Fruit fly (Drosophila melanogaster): ENCODE data around the gene CG12795.

Gene CG12795

dm6 chr2L:3440322-3440721 lies 11.9 kb upstream of the CG12795 start:
- no peak for TF ChIP-seq TFAM (GFP tag; optimal IDR thresholded peaks at IDR 0.05)
- peak; percentile 21 for TF ChIP-seq CG9437 (GFP tag; optimal IDR thresholded peaks at IDR 0.05)
- TF ChIP-seq klu (GFP tag; IDR thresholded peaks at IDR 0.05) = peak; percentile 36; the same call in 1 of the 2 replicates
- peak; percentile 38 for TF ChIP-seq disco-r (GFP tag; optimal IDR thresholded peaks at IDR 0.05)
- TF ChIP-seq CG18619 (GFP tag; optimal IDR thresholded peaks at IDR 0.05) = peak; percentile 8
- peak; percentile 48; the same call in 1 of the 2 replicates for TF ChIP-seq CG11696 (GFP tag; IDR thresholded peaks at IDR 0.05)
- no peak for TF ChIP-seq CG9797 (GFP tag; optimal IDR thresholded peaks at IDR 0.05)
- TF ChIP-seq mam (GFP tag; optimal IDR thresholded peaks at IDR 0.05) = peak; percentile 27
- peak; percentile 69 for TF ChIP-seq ara (GFP tag; IDR thresholded peaks at IDR 0.05)
- no peak for TF ChIP-seq kni (GFP tag; optimal IDR thresholded peaks at IDR 0.05)
- no peak for TF ChIP-seq CG10147 (GFP tag; optimal IDR thresholded peaks at IDR 0.05)
- peak; percentile 65 for TF ChIP-seq CG17829 (tag; optimal IDR thresholded peaks at IDR 0.05)
- TF ChIP-seq CG6254 (GFP tag; optimal IDR thresholded peaks at IDR 0.05) = peak; percentile 65
- peak; percentile 58 for TF ChIP-seq ssp (GFP tag; IDR thresholded peaks at IDR 0.05)
- TF ChIP-seq D19B (GFP tag; optimal IDR thresholded peaks at IDR 0.05) = no peak
- no peak for TF ChIP-seq pfk (GFP tag; optimal IDR thresholded peaks at IDR 0.05)
- TF ChIP-seq CG11456 (GFP tag; IDR thresholded peaks at IDR 0.05) = peak; percentile 74; the same call in 1 of the 3 replicates
- TF ChIP-seq Mrtf (GFP tag; IDR thresholded peaks at IDR 0.05) = peak; percentile 80
- peak; percentile 41 for TF ChIP-seq Atf-2 (GFP tag; optimal IDR thresholded peaks at IDR 0.05)
- TF ChIP-seq pan (optimal IDR thresholded peaks at IDR 0.05) = no peak
- peak in 1 of 2 experiments; percentile 83 for TF ChIP-seq pan (GFP tag; optimal IDR thresholded peaks at IDR 0.05 in 1 of 2, IDR thresholded peaks at IDR 0.05 in 1 of 2)
- no peak for TF ChIP-seq CG6854 (GFP tag; optimal IDR thresholded peaks at IDR 0.05)
- TF ChIP-seq oc (tag; optimal IDR thresholded peaks at IDR 0.05) = peak; percentile 52
- TF ChIP-seq Awh (GFP tag; IDR thresholded peaks at IDR 0.05) = peak; percentile 86
- no peak for TF ChIP-seq bbx (GFP tag; IDR thresholded peaks at IDR 0.05; ENCODE audit: partially characterized antibody)
- no peak for TF ChIP-seq Lpt (GFP tag; optimal IDR thresholded peaks at IDR 0.05)
- TF ChIP-seq CG6272 (GFP tag; IDR thresholded peaks at IDR 0.05) = no peak
- TF ChIP-seq CG12299 (tag; optimal IDR thresholded peaks at IDR 0.05) = no peak
- TF ChIP-seq Dek (tag; optimal IDR thresholded peaks at IDR 0.05) = peak; percentile 30
- TF ChIP-seq CG6689 (GFP tag; IDR thresholded peaks at IDR 0.05) = peak; percentile 73
- TF ChIP-seq hbn (GFP tag; IDR thresholded peaks at IDR 0.05; ENCODE audit: partially characterized antibody) = no peak
- no peak for TF ChIP-seq zf30C (GFP tag; optimal IDR thresholded peaks at IDR 0.05)
- TF ChIP-seq Atf3 (GFP tag; optimal IDR thresholded peaks at IDR 0.05) = peak; percentile 34
- TF ChIP-seq zen2 (GFP tag; IDR thresholded peaks at IDR 0.05; ENCODE audit: partially characterized antibody) = no peak
- TF ChIP-seq E2f1 (GFP tag; IDR thresholded peaks at IDR 0.05) = peak; percentile 75
- peak; percentile 62 for TF ChIP-seq Meics (GFP tag; optimal IDR thresholded peaks at IDR 0.05)
- peak; percentile 58; the same call in 1 of the 2 replicates for TF ChIP-seq CG1024 (GFP tag; IDR thresholded peaks at IDR 0.05)
- TF ChIP-seq CG31365 (tag; optimal IDR thresholded peaks at IDR 0.05) = peak; percentile 28
- TF ChIP-seq bcd (GFP tag; optimal IDR thresholded peaks at IDR 0.05) = peak; percentile 64
- TF ChIP-seq esg (GFP tag; conservative IDR thresholded peaks at IDR 0.05) = peak; percentile 57
- peak; percentile 57 for TF ChIP-seq Hr3 (GFP tag; optimal IDR thresholded peaks at IDR 0.05)
- TF ChIP-seq ci (GFP tag; IDR thresholded peaks at IDR 0.05) = peak; percentile 90
- no peak for TF ChIP-seq pros (GFP tag; optimal IDR thresholded peaks at IDR 0.05)
- peak; percentile 41 for TF ChIP-seq CG6654 (GFP tag; optimal IDR thresholded peaks at IDR 0.05)
- TF ChIP-seq CG10366 (GFP tag; IDR thresholded peaks at IDR 0.05) = peak; percentile 67
- TF ChIP-seq usp (GFP tag; optimal IDR thresholded peaks at IDR 0.05) = no peak
- TF ChIP-seq CG2712 (tag; optimal IDR thresholded peaks at IDR 0.05) = peak; percentile 76
- TF ChIP-seq CG13624 (GFP tag; optimal IDR thresholded peaks at IDR 0.05) = no peak
- peak; percentile 43 for TF ChIP-seq MTF-1 (GFP tag; optimal IDR thresholded peaks at IDR 0.05; ENCODE audit: borderline replicate concordance)
- TF ChIP-seq sisA (GFP tag; IDR thresholded peaks at IDR 0.05) = peak; percentile 84
- TF ChIP-seq HHEX (GFP tag; optimal IDR thresholded peaks at IDR 0.05) = peak; percentile 76
